Fruit fly (Drosophila melanogaster): Measurements from ENCODE around the gene SNF4Agamma.

dm6 chr3R:21092829-21093228 is 47.7 kb upstream of the SNF4Agamma start:
- no peak for TF ChIP-seq psq (GFP tag; optimal IDR thresholded peaks at IDR 0.05)
- TF ChIP-seq lola (GFP tag; optimal IDR thresholded peaks at IDR 0.05), result no peak
- TF ChIP-seq Abd-B (GFP tag; optimal IDR thresholded peaks at IDR 0.05), result no peak
- no peak for TF ChIP-seq HLH106 (tag; optimal IDR thresholded peaks at IDR 0.05)
- no peak for TF ChIP-seq foxo (GFP tag; optimal IDR thresholded peaks at IDR 0.05)
- no peak for TF ChIP-seq dmrt93B (GFP tag; optimal IDR thresholded peaks at IDR 0.05)
- no peak for TF ChIP-seq Mio (GFP tag; optimal IDR thresholded peaks at IDR 0.05)
- no peak for TF ChIP-seq dl (GFP tag; optimal IDR thresholded peaks at IDR 0.05; ENCODE audit: insufficient read depth in 1 of 2, partially characterized antibody in 2 of 2)
- no peak for TF ChIP-seq sage (GFP tag; optimal IDR thresholded peaks at IDR 0.05)
- no peak for TF ChIP-seq pan (optimal IDR thresholded peaks at IDR 0.05)
- TF ChIP-seq N (GFP tag; optimal IDR thresholded peaks at IDR 0.05), result no peak
- TF ChIP-seq Hr78 (GFP tag; optimal IDR thresholded peaks at IDR 0.05), result no peak
- no peak for TF ChIP-seq usp (GFP tag; optimal IDR thresholded peaks at IDR 0.05)
- no peak for TF ChIP-seq Dfd (GFP tag; optimal IDR thresholded peaks at IDR 0.05)
